Fruit fly (Drosophila melanogaster) Kc167 (cell line): Measurements from ENCODE around the gene Aven.

Experiments
- Myc ChIP-seq: fragments of >200 bp; optimal IDR thresholded peaks from 2 replicates; lab custom pipeline; 2017; ENCODE audit warnings: missing external identifiers
- Sin3A ChIP-seq: fragments of >200 bp; optimal IDR thresholded peaks from 2 replicates; lab custom pipeline; 2018; ENCODE audit warnings: missing external identifiers
- h ChIP-seq: fragments of >200 bp; optimal IDR thresholded peaks from 3 replicates; lab custom pipeline; 2018; ENCODE audit warnings: missing external identifiers
- insv ChIP-seq: fragments of >200 bp; optimal IDR thresholded peaks from 3 replicates; lab custom pipeline; 2018; ENCODE audit warnings: missing external identifiers
- psq ChIP-seq: fragments of >200 bp; optimal IDR thresholded peaks from 2 replicates; lab custom pipeline; 2017; ENCODE audit warnings: missing external identifiers
- ttk ChIP-seq: sonication (Bioruptor generic); optimal IDR thresholded peaks from 2 replicates; lab custom pipeline; 2017; ENCODE audit warnings: missing external identifiers

Gene Aven

DNA sequence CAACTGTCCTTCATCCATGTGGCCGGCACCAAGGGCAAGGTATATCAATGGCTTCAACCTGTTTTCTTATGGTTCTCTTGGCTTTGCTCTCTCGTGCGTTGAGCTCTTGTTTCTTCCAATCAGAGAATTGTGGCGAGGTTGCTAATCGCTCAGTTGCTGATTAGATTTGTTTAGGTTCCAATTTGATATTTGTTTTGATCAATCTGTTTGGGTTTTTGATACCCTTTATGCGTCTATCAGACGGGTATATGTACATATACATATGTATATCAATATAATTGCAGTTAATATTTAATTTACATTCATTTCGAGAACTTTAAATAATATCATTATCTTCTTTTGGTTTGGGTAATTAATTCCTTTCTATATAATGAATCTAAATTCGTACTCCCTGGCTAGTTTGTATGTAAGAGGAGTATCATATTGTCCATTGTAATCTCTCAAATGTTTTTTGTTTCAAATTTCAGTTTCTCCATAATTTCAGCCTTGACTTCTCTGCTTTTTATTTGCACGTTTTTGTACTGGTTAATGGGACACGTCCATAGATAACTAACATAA is 16.1 kb downstream of the Aven start:
- TF ChIP-seq ttk (lab: Kevin White, UChicago) (no peak), Myc (lab: Kevin White, UChicago) (no peak), Sin3A (lab: Kevin White, UChicago) (no peak), h (lab: Kevin White, UChicago) (no peak), insv (lab: Kevin White, UChicago) (no peak), psq (lab: Kevin White, UChicago) (no peak)

dm6 chrX:12611536-12612458 is 17.6 kb downstream of the Aven start, which contains the start of the genes CG1463 and Fpgs1:
Gene CG1463, minus strand, starts transcription at chrX:12611667.
Gene Fpgs1, plus strand, starts transcription at chrX:12611867.
- TF ChIP-seq Sin3A (lab: Kevin White, UChicago) (no peak), h (lab: Kevin White, UChicago) (no peak), ttk (lab: Kevin White, UChicago) (no peak), Myc (lab: Kevin White, UChicago) (no peak), insv (lab: Kevin White, UChicago) (no peak), psq (lab: Kevin White, UChicago) (no peak)

dm6 chrX:12600802-12601793 is 28.3 kb downstream of the Aven start:
- TF ChIP-seq psq (lab: Kevin White, UChicago) (no peak), ttk (lab: Kevin White, UChicago) (no peak), Myc (lab: Kevin White, UChicago) (no peak), h (lab: Kevin White, UChicago) (no peak), insv (lab: Kevin White, UChicago) (no peak), Sin3A (lab: Kevin White, UChicago) (no peak)

DNA sequence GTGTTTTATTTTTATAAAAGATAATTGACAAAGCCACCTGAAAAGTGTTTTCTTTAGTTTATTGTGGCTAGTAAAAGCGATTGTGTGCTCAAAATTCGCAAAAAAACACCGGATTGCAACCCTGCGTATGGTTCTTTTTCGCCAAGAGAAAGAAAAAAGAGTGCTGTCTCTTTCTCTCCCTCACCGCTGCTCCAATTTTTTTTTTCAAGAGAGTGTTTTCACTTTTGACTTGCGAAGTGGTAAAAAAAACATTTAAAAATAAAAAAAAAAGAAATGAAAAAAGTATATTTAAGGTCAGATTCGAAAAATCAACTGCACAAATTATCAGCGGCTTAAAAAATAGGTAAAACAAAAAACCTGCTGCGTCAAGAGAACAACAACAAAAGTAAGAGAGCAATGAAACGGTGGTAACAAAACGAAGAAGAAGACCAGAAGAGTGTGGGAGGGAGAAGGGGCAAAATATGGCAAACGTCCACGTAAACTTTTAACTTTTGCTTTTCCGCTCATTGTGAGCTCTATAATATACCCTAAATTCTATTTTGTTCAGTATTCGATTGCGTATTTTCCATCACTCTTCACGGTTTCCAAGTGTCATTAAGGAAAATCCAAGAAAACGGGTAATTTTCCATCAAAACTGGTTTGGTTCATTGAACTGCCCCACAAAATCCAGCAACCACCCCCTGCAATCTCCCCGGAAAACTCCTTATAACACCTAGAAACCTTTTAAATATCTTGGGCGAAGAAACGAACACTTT is 32.9 kb downstream of the Aven start:
- TF ChIP-seq ttk (lab: Kevin White, UChicago): no peak
- TF ChIP-seq Sin3A (lab: Kevin White, UChicago): no peak
- TF ChIP-seq psq (lab: Kevin White, UChicago): no peak
- no peak for TF ChIP-seq insv (lab: Kevin White, UChicago)
- no peak for TF ChIP-seq h (lab: Kevin White, UChicago)
- no peak for TF ChIP-seq Myc (lab: Kevin White, UChicago)

dm6 chrX:12595610-12596336 is 33.7 kb downstream of the Aven start, which contains the start of the genes CG1824 and Sec16:
Gene CG1824, minus strand, starts transcription at chrX:12595624.
Gene Sec16, plus strand, starts transcription at chrX:12596047.
- TF ChIP-seq psq (lab: Kevin White, UChicago) (no peak), Sin3A (lab: Kevin White, UChicago) (no peak), insv (lab: Kevin White, UChicago) (no peak), ttk (lab: Kevin White, UChicago) (no peak), Myc (lab: Kevin White, UChicago) (no peak), h (lab: Kevin White, UChicago) (no peak)

- TF ChIP-seq psq (lab: Kevin White, UChicago) (no peak), insv (lab: Kevin White, UChicago) (no peak)
Measured at dm6 chrX:12595100-12595609, 34.3 kb downstream of the Aven start.

DNA sequence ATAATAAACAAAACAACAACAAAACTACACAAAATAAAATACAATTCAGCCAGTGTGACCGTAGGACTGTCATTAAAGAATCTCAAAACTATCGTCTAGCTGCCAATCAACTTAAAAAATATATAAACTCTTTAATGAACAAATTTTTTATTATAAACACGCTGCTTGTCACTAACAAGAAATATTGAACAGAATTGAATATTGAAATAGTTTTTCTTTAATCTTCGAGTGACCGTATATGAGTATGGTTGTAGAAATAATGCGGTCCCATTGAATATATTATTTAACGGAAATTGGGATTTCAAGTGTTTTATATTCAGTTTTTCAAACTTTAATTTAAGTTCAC is 37.3 kb downstream of the Aven start, which contains the start of gene LIMK1:
LIMK1 (minus strand) TSS at position 73 of the 346 bp plus-strand sequence.
- TF ChIP-seq insv (lab: Kevin White, UChicago): no peak
- no peak for TF ChIP-seq Myc (lab: Kevin White, UChicago)
- no peak for TF ChIP-seq psq (lab: Kevin White, UChicago)
- TF ChIP-seq h (lab: Kevin White, UChicago): no peak
- no peak for TF ChIP-seq Sin3A (lab: Kevin White, UChicago)
- no peak for TF ChIP-seq ttk (lab: Kevin White, UChicago)

DNA sequence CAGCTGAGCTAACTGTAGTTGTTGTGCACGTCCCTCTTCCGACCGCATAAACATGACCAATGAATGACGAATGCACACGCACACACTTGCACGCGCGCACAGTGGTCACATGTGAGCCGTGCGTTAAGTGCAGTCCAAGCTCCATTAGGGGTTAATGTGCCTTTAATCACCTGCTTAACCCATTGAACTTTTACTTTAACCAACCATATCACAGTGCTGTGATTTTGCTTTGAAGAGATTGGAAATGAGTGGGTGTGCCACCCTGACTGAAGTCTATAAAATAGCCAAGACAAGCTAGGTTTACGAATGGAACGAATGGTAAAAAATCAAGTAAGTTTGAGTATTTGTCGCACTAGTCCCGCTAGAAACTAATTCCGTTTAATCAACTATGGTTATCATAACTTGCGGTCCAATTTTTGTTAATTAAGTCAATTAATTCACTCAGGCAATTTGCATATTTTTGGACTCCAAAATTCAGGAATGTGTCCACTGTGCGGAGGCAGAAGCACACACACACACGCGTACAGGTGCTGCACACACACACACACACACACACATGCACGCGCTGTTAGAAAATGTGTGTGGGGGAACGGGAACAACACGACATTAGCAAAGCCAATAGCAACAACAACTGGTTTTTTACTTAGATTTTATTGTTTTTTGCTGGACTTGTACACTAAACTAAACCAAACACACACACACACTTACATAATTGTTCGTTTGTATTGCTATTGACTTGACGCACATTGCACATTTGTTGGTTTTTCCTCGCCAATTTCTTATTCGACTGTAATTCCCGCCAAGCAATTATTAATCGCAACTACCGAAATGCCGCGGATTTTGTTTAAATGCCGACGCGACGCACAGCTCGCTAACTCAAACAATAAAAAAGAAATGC is 38.0 kb downstream of the Aven start:
- no peak for TF ChIP-seq insv (lab: Kevin White, UChicago)
- no peak for TF ChIP-seq Sin3A (lab: Kevin White, UChicago)
- no peak for TF ChIP-seq h (lab: Kevin White, UChicago)
- no peak for TF ChIP-seq ttk (lab: Kevin White, UChicago)
- no peak for TF ChIP-seq Myc (lab: Kevin White, UChicago)
- TF ChIP-seq psq (lab: Kevin White, UChicago): no peak
